Fruit fly (Drosophila melanogaster): ENCODE measurements around the gene Hel89B.

Gene Hel89B

dm6 chr3R:15985762-15986214 lies 12.7 kb downstream of the Hel89B start, which contains the start of gene srp (continued):
- TF ChIP-seq CG11723 (GFP tag; optimal IDR thresholded peaks at IDR 0.05) (no peak), Nf-YC (tag; optimal IDR thresholded peaks at IDR 0.05) (peak; percentile 90), Fer1 (GFP tag; optimal IDR thresholded peaks at IDR 0.05) (no peak), lab (GFP tag; optimal IDR thresholded peaks at IDR 0.05) (peak; percentile 29), grn (GFP tag; optimal IDR thresholded peaks at IDR 0.05) (peak; percentile 96), YL-1 (GFP tag; optimal IDR thresholded peaks at IDR 0.05) (no peak), CG14860 (GFP tag; IDR thresholded peaks at IDR 0.05; ENCODE audit: partially characterized antibody) (no peak), CG14014 (GFP tag; IDR thresholded peaks at IDR 0.05) (0 out of 2 replicates have a peak, but pooled peaks have one; percentile 10), CG2129 (GFP tag; IDR thresholded peaks at IDR 0.05; ENCODE audit: partially characterized antibody) (no peak), CG2199 (GFP tag; IDR thresholded peaks at IDR 0.05) (0 out of 3 replicates have a peak, but pooled peaks have one; percentile 21), CG7786 (GFP tag; optimal IDR thresholded peaks at IDR 0.05) (no peak), sna (GFP tag; IDR thresholded peaks at IDR 0.05; ENCODE audit: partially characterized antibody) (no peak), CG1832 (GFP tag; optimal IDR thresholded peaks at IDR 0.05) (peak; percentile 55), sug (tag; optimal IDR thresholded peaks at IDR 0.05) (peak; percentile 91), CG15479 (GFP tag; optimal IDR thresholded peaks at IDR 0.05) (peak; percentile 96), exex (tag; optimal IDR thresholded peaks at IDR 0.05) (peak; percentile 90), HLHmδ (GFP tag; optimal IDR thresholded peaks at IDR 0.05) (no peak), ewg (GFP tag; optimal IDR thresholded peaks at IDR 0.05) (no peak), sd (tag; optimal IDR thresholded peaks at IDR 0.05) (peak; percentile 49), Med (GFP tag) (peak; percentile 94), danr (GFP tag; IDR thresholded peaks at IDR 0.05) (no peak), Fer3 (tag; optimal IDR thresholded peaks at IDR 0.05) (no peak), Hey (tag; optimal IDR thresholded peaks at IDR 0.05) (peak; percentile 9), Hr3 (GFP tag; optimal IDR thresholded peaks at IDR 0.05) (no peak), Pdp1 (GFP tag; optimal IDR thresholded peaks at IDR 0.05) (peak in 1 of 2 experiments; percentile 74), Meics (GFP tag; optimal IDR thresholded peaks at IDR 0.05) (no peak), Ets65A (GFP tag) (no peak)

- no peak for TF ChIP-seq CG1792 (GFP tag; optimal IDR thresholded peaks at IDR 0.05)
- TF ChIP-seq sd (tag; optimal IDR thresholded peaks at IDR 0.05) = no peak
- no peak for TF ChIP-seq seq (GFP tag; IDR thresholded peaks at IDR 0.05)
- no peak for TF ChIP-seq HLHmδ (GFP tag; optimal IDR thresholded peaks at IDR 0.05)
- TF ChIP-seq shn (GFP tag; optimal IDR thresholded peaks at IDR 0.05) = no peak
- TF ChIP-seq CG34376 (GFP tag; optimal IDR thresholded peaks at IDR 0.05) = peak; percentile 47
- peak; percentile 66 for TF ChIP-seq Deaf1 (tag; optimal IDR thresholded peaks at IDR 0.05)
- no peak for TF ChIP-seq CG8944 (GFP tag; optimal IDR thresholded peaks at IDR 0.05)
- no peak for TF ChIP-seq yki (optimal IDR thresholded peaks at IDR 0.05)
- TF ChIP-seq ap (GFP tag; IDR thresholded peaks at IDR 0.05) = no peak
- no peak for TF ChIP-seq CG9876 (GFP tag; optimal IDR thresholded peaks at IDR 0.05)
- peak; percentile 55 for TF ChIP-seq nom (GFP tag; optimal IDR thresholded peaks at IDR 0.05)
- no peak for TF ChIP-seq CG13123 (GFP tag; optimal IDR thresholded peaks at IDR 0.05)
- no peak for TF ChIP-seq knrl (GFP tag; IDR thresholded peaks at IDR 0.05; ENCODE audit: partially characterized antibody)
- peak; percentile 34 for TF ChIP-seq CG10543 (GFP tag; optimal IDR thresholded peaks at IDR 0.05)
- TF ChIP-seq pb (GFP tag; optimal IDR thresholded peaks at IDR 0.05) = no peak
- peak; percentile 18 for TF ChIP-seq sug (tag; optimal IDR thresholded peaks at IDR 0.05)
- peak in 1 of 2 experiments; percentile 6 for TF ChIP-seq bsh (GFP tag; optimal IDR thresholded peaks at IDR 0.05)
- no peak for TF ChIP-seq CG8359 (GFP tag; optimal IDR thresholded peaks at IDR 0.05; ENCODE audit: borderline replicate concordance)
Observed at dm6 chr3R:15987064-15987649, 14.1 kb downstream of the Hel89B start.
